Fruit fly (Drosophila melanogaster) whole organism, embryonic: ENCODE data around the gene RpS3.
A peak's percentile ranks its signal among the peaks of the same experiment; 100 is the strongest.

Experiments used
- CG11398 ChIP-seq: fragments of 200-800 bp; sonication (Bioruptor generic); optimal IDR thresholded peaks from 2 replicates; lab custom pipeline; 2016; ENCODE audit warnings: missing biosample characterization, missing genetic modification characterization
- CG11696 ChIP-seq: fragments of 200-800 bp; sonication (Bioruptor generic); IDR thresholded peaks from 2 replicates; pipeline ENCODE4 v1.3.6; 2022; ENCODE audit warnings: missing biosample characterization, missing genetic modification characterization
- CG12391 ChIP-seq: fragments of 200-800 bp; sonication (Bioruptor generic); optimal IDR thresholded peaks from 3 replicates; lab custom pipeline; 2018; ENCODE audit warnings: missing biosample characterization, mild to moderate bottlenecking, missing genetic modification characterization, moderate library complexity
- CG15479 ChIP-seq: fragments of 200-800 bp; sonication (Bioruptor generic); optimal IDR thresholded peaks from 3 replicates; lab custom pipeline; 2019; ENCODE audit warnings: missing biosample characterization, mild to moderate bottlenecking, missing genetic modification characterization, moderate library complexity
- CG17359 ChIP-seq: fragments of 200-800 bp; sonication (Bioruptor generic); optimal IDR thresholded peaks from 3 replicates; lab custom pipeline; 2018; ENCODE audit warnings: missing biosample characterization, mild to moderate bottlenecking, missing genetic modification characterization, moderate library complexity
- CG17802 ChIP-seq: fragments of 200-800 bp; sonication (Bioruptor generic); optimal IDR thresholded peaks from 2 replicates; lab custom pipeline; 2018; ENCODE audit warnings: missing biosample characterization, mild to moderate bottlenecking, missing genetic modification characterization, moderate library complexity
- CG17829 ChIP-seq: fragments of 200-800 bp; optimal IDR thresholded peaks from 2 replicates; lab custom pipeline; 2019; ENCODE audit warnings: missing biosample characterization, mild to moderate bottlenecking, missing genetic modification characterization, moderate library complexity
- CG2129 ChIP-seq: fragments of 200-800 bp; sonication (Bioruptor generic); IDR thresholded peaks from 2 replicates; pipeline ENCODE4 v1.3.6; 2022; ENCODE audit warnings: missing biosample characterization, missing genetic modification characterization; ENCODE audit not compliant: partially characterized antibody
- CG31224 ChIP-seq: fragments of 200-800 bp; sonication (Bioruptor generic); IDR thresholded peaks from 2 replicates; pipeline ENCODE4 v1.3.6; 2022; ENCODE audit warnings: missing biosample characterization, missing genetic modification characterization
- CG33213 ChIP-seq: fragments of 200-800 bp; sonication (Bioruptor generic); optimal IDR thresholded peaks from 3 replicates; lab custom pipeline; 2016; ENCODE audit warnings: missing biosample characterization, missing genetic modification characterization
- CG6654 ChIP-seq: fragments of 200-800 bp; sonication (Bioruptor generic); optimal IDR thresholded peaks from 2 replicates; lab custom pipeline; 2017; ENCODE audit warnings: missing biosample characterization, mild to moderate bottlenecking, missing genetic modification characterization
- CG6683 ChIP-seq: fragments of 200-800 bp; sonication (Bioruptor generic); optimal IDR thresholded peaks from 2 replicates; lab custom pipeline; 2017; ENCODE audit warnings: missing biosample characterization, mild to moderate bottlenecking, missing genetic modification characterization, missing genetic modification reagents
- CG7357 ChIP-seq: fragments of 200-800 bp; sonication (Bioruptor generic); IDR thresholded peaks from 3 replicates; pipeline ENCODE4 v1.3.6; 2022; ENCODE audit warnings: missing biosample characterization, missing genetic modification characterization
- CG7839 ChIP-seq: fragments of 200-800 bp; sonication (Bioruptor generic); optimal IDR thresholded peaks from 3 replicates; lab custom pipeline; 2018; ENCODE audit warnings: missing biosample characterization, mild to moderate bottlenecking, missing genetic modification characterization, moderate library complexity
- CG8924 ChIP-seq: fragments of 200-800 bp; optimal IDR thresholded peaks from 3 replicates; lab custom pipeline; 2019; ENCODE audit warnings: missing biosample characterization, mild to moderate bottlenecking, missing genetic modification characterization, moderate library complexity
- Chrac-16 ChIP-seq: fragments of 200-800 bp; sonication (Bioruptor generic); optimal IDR thresholded peaks from 3 replicates; lab custom pipeline; 2016; ENCODE audit warnings: missing biosample characterization, missing genetic modification characterization
- Dbx ChIP-seq: fragments of 200-800 bp; sonication (Bioruptor generic); IDR thresholded peaks from 3 replicates; pipeline ENCODE4 v1.3.6; 2022; ENCODE audit warnings: missing biosample characterization, missing genetic modification characterization
- Ets97D ChIP-seq: fragments of 200-800 bp; sonication (Bioruptor generic); optimal IDR thresholded peaks from 3 replicates; lab custom pipeline; 2016; ENCODE audit warnings: missing biosample characterization, missing genetic modification characterization
- Gug ChIP-seq: fragments of 200-800 bp; sonication (Bioruptor generic); IDR thresholded peaks from 4 replicates; pipeline ENCODE4 v1.3.6; 2022; ENCODE audit warnings: missing biosample characterization, missing genetic modification characterization
- HHEX ChIP-seq: fragments of 200-800 bp; sonication (Bioruptor generic); optimal IDR thresholded peaks from 3 replicates; lab custom pipeline; 2017; ENCODE audit warnings: missing biosample characterization, mild to moderate bottlenecking, missing genetic modification characterization, missing genetic modification reagents
- HLH3B ChIP-seq: fragments of 200-800 bp; sonication (Bioruptor generic); IDR thresholded peaks from 2 replicates; pipeline ENCODE4 v1.3.6; 2022; ENCODE audit warnings: missing biosample characterization, missing genetic modification characterization
- HmgD ChIP-seq: fragments of 200-800 bp; sonication (Bioruptor generic); optimal IDR thresholded peaks from 3 replicates; lab custom pipeline; 2016; ENCODE audit warnings: missing biosample characterization, missing genetic modification characterization
- Hr51 ChIP-seq, 2 experiments: fragments of 200-800 bp; sonication (Bioruptor generic); optimal IDR thresholded peaks; 2 replicates in 1 of 2; 3 replicates in 1 of 2; lab custom pipeline; 2016 to 2018; ENCODE audit warnings: missing biosample characterization in 2 of 2, missing genetic modification characterization in 2 of 2, mild to moderate bottlenecking in 1 of 2, moderate library complexity in 1 of 2
- Med ChIP-seq: fragments of 200-800 bp; sonication (Bioruptor generic); peaks from one replicate; lab custom pipeline; 2016; ENCODE audit warnings: missing biosample characterization, missing genetic modification characterization, mild to moderate bottlenecking, inconsistent platforms, moderate library complexity
- Meics ChIP-seq: fragments of 200-800 bp; sonication (Bioruptor generic); optimal IDR thresholded peaks from 2 replicates; lab custom pipeline; 2017; ENCODE audit warnings: missing biosample characterization, mild to moderate bottlenecking, missing genetic modification characterization
- Scr ChIP-seq: fragments of 200-800 bp; sonication (Bioruptor generic); IDR thresholded peaks from 2 replicates; pipeline ENCODE4 v1.3.6; 2022; ENCODE audit warnings: missing biosample characterization, missing genetic modification characterization; ENCODE audit not compliant: partially characterized antibody
- ato ChIP-seq: fragments of 200-800 bp; sonication (Bioruptor generic); IDR thresholded peaks from 2 replicates; pipeline ENCODE4 v1.3.6; 2022; ENCODE audit warnings: missing biosample characterization, missing genetic modification characterization; ENCODE audit not compliant: partially characterized antibody
- chn ChIP-seq: fragments of 200-800 bp; sonication (Bioruptor generic); optimal IDR thresholded peaks from 2 replicates; lab custom pipeline; 2016; ENCODE audit warnings: missing biosample characterization, missing genetic modification characterization
- ci ChIP-seq: fragments of 200-800 bp; sonication (Bioruptor generic); IDR thresholded peaks from 3 replicates; pipeline ENCODE4 v1.3.6; 2022; ENCODE audit warnings: missing biosample characterization, missing genetic modification characterization
- cwo ChIP-seq: fragments of 200-800 bp; sonication (Bioruptor generic); optimal IDR thresholded peaks from 3 replicates; lab custom pipeline; 2017; ENCODE audit warnings: missing biosample characterization, missing genetic modification characterization, mild to moderate bottlenecking, moderate library complexity, missing genetic modification reagents
- dpn ChIP-seq, 2 experiments: fragments of 200-800 bp; sonication (Bioruptor generic); optimal IDR thresholded peaks; 3 replicates each; lab custom pipeline; 2016; ENCODE audit warnings: missing biosample characterization in 2 of 2, missing genetic modification characterization in 2 of 2
- fd64A ChIP-seq: fragments of 200-800 bp; sonication (Bioruptor generic); optimal IDR thresholded peaks from 3 replicates; lab custom pipeline; 2018; ENCODE audit warnings: missing biosample characterization, mild to moderate bottlenecking, missing genetic modification characterization
- gce ChIP-seq: fragments of 200-800 bp; sonication (Bioruptor generic); IDR thresholded peaks from 3 replicates; pipeline ENCODE4 v1.3.6; 2022; ENCODE audit warnings: missing biosample characterization, missing genetic modification characterization
- gem ChIP-seq: fragments of 200-800 bp; sonication (Bioruptor generic); optimal IDR thresholded peaks from 2 replicates; lab custom pipeline; 2019; ENCODE audit warnings: missing biosample characterization, mild to moderate bottlenecking, missing genetic modification characterization, moderate library complexity
- gro ChIP-seq: fragments of 200-800 bp; sonication (Bioruptor generic); optimal IDR thresholded peaks from 2 replicates; lab custom pipeline; 2016; ENCODE audit warnings: missing biosample characterization, missing genetic modification characterization
- h ChIP-seq: fragments of >200 bp; optimal IDR thresholded peaks from 2 replicates; lab custom pipeline; 2017
- kay ChIP-seq: fragments of 200-800 bp; sonication (Bioruptor generic); optimal IDR thresholded peaks from 2 replicates; lab custom pipeline; 2016; ENCODE audit warnings: missing biosample characterization, missing genetic modification characterization
- lov ChIP-seq, 2 experiments: fragments of 200-800 bp in 1 of 2; fragments of >200 bp in 1 of 2; sonication (Bioruptor generic) in 1 of 2; IDR thresholded peaks in 1 of 2; optimal IDR thresholded peaks in 1 of 2; 2 replicates in 1 of 2; 3 replicates in 1 of 2; pipeline versions ENCODE4 v1.3.6 to Lab custom; 2017 to 2022; ENCODE audit warnings: missing biosample characterization in 1 of 2, missing genetic modification characterization in 1 of 2
- nerfin-1 ChIP-seq: fragments of 200-800 bp; sonication (Bioruptor generic); optimal IDR thresholded peaks from 3 replicates; lab custom pipeline; 2019; ENCODE audit warnings: missing biosample characterization, mild to moderate bottlenecking, missing genetic modification characterization, moderate library complexity
- oc ChIP-seq: fragments of 200-800 bp; sonication (Bioruptor generic); optimal IDR thresholded peaks from 2 replicates; lab custom pipeline; 2018; ENCODE audit warnings: missing biosample characterization, mild to moderate bottlenecking, missing genetic modification characterization, moderate library complexity
- pan ChIP-seq, 4 experiments: fragments of >200 bp in 3 of 4; fragments of 200-800 bp in 1 of 4; sonication (Bioruptor generic) in 1 of 4; optimal IDR thresholded peaks in 3 of 4; IDR thresholded peaks in 1 of 4; 2 replicates each; pipeline versions ENCODE4 v1.3.6 to Lab custom; 2017 to 2022; ENCODE audit warnings: missing biosample characterization in 2 of 4, missing genetic modification characterization in 2 of 4, mixed read lengths in 1 of 4
- prd ChIP-seq, 3 experiments: fragments of >200 bp in 2 of 3; fragments of 200-800 bp in 1 of 3; sonication (Bioruptor generic) in 1 of 3; optimal IDR thresholded peaks in 2 of 3; IDR thresholded peaks in 1 of 3; 2 replicates in 2 of 3; 3 replicates in 1 of 3; pipeline versions ENCODE4 v1.3.6 to Lab custom; 2017 to 2022; ENCODE audit warnings: missing biosample characterization in 1 of 3, missing genetic modification characterization in 1 of 3
- ranshi ChIP-seq: fragments of 200-800 bp; sonication (Bioruptor generic); IDR thresholded peaks from 2 replicates; pipeline ENCODE4 v1.3.6; 2022; ENCODE audit warnings: missing biosample characterization, missing genetic modification characterization
- schlank ChIP-seq: fragments of 200-800 bp; sonication (Bioruptor generic); optimal IDR thresholded peaks from 2 replicates; lab custom pipeline; 2018; ENCODE audit warnings: missing biosample characterization, mild to moderate bottlenecking, missing genetic modification characterization
- scrt ChIP-seq: fragments of 200-800 bp; sonication (Bioruptor generic); optimal IDR thresholded peaks from 2 replicates; lab custom pipeline; 2018; ENCODE audit warnings: missing biosample characterization, mild to moderate bottlenecking, missing genetic modification characterization, moderate library complexity
- trem ChIP-seq: fragments of 200-800 bp; optimal IDR thresholded peaks from 3 replicates; lab custom pipeline; 2019; ENCODE audit warnings: missing biosample characterization, mild to moderate bottlenecking, missing genetic modification characterization, moderate library complexity
- vnd ChIP-seq: fragments of 200-800 bp; sonication (Bioruptor generic); IDR thresholded peaks from 3 replicates; pipeline ENCODE4 v1.3.6; 2022; ENCODE audit warnings: missing biosample characterization, missing genetic modification characterization; ENCODE audit not compliant: partially characterized antibody
- yki ChIP-seq: fragments of >200 bp; optimal IDR thresholded peaks from 3 replicates; lab custom pipeline; 2018

RpS3 gene

dm6 chr3R:23314332-23314731 lies 44.3 kb upstream of the RpS3 start (continued):
- TF ChIP-seq CG7357 (GFP tag; lab: Robert Waterston, UW), result no peak
- no peak for TF ChIP-seq ato (GFP tag; lab: Robert Waterston, UW)
- TF ChIP-seq chn, result no peak
- no peak for TF ChIP-seq gem
- TF ChIP-seq CG12391, result no peak
- TF ChIP-seq CG11398 (GFP tag; lab: Kevin White, UChicago), result peak; percentile 10
- TF ChIP-seq Meics (GFP tag; lab: Kevin White, UChicago), result peak; percentile 50
- peak; percentile 61 for TF ChIP-seq scrt (GFP tag; lab: Kevin White, UChicago)
- no peak for TF ChIP-seq vnd
- TF ChIP-seq Hr51 (GFP tag; optimal IDR thresholded peaks at IDR 0.05; lab: Kevin White, UChicago), result peak in 1 of 2 experiments; percentile 42
- no peak for TF ChIP-seq Gug
- peak; percentile 22 for TF ChIP-seq CG17829 (tag; lab: Kevin White, UChicago)
- TF ChIP-seq Scr, result no peak
- peak; percentile 33 for TF ChIP-seq CG33213 (GFP tag; lab: Kevin White, UChicago)
- TF ChIP-seq lov (optimal IDR thresholded peaks at IDR 0.05; lab: Kevin White, UChicago), result no peak
- TF ChIP-seq lov (GFP tag; IDR thresholded peaks at IDR 0.05; lab: Robert Waterston, UW), result peak; percentile 55; the same call in 1 of the 3 replicates
- TF ChIP-seq cwo, result no peak
- TF ChIP-seq kay (GFP tag; lab: Kevin White, UChicago), result no peak
- TF ChIP-seq Ets97D (GFP tag; lab: Kevin White, UChicago), result peak; percentile 91
- TF ChIP-seq nerfin-1 (tag; lab: Kevin White, UChicago), result peak; percentile 52
- TF ChIP-seq pan (optimal IDR thresholded peaks at IDR 0.05; lab: Kevin White, UChicago), result no peak
- peak in 1 of 2 experiments; percentile 43 for TF ChIP-seq pan (GFP tag; optimal IDR thresholded peaks at IDR 0.05 in 1 of 2, IDR thresholded peaks at IDR 0.05 in 1 of 2)
- peak; percentile 6 for TF ChIP-seq gro (GFP tag; lab: Kevin White, UChicago)
- TF ChIP-seq HmgD (GFP tag; lab: Kevin White, UChicago), result peak; percentile 49
- no peak for TF ChIP-seq CG17802
- peak; percentile 85 for TF ChIP-seq Med (GFP tag; lab: Kevin White, UChicago)
- 0 out of 3 replicates have a peak, but pooled peaks have one; percentile 27 for TF ChIP-seq Dbx (GFP tag; lab: Robert Waterston, UW)
- TF ChIP-seq HLH3B (GFP tag; lab: Robert Waterston, UW), result peak; percentile 48; the same call in 1 of the 2 replicates
- peak; percentile 25 for TF ChIP-seq schlank (tag; lab: Kevin White, UChicago)
- TF ChIP-seq CG6683 (GFP tag; lab: Kevin White, UChicago), result no peak
- peak in 1 of 2 experiments; percentile 34 for TF ChIP-seq dpn (GFP tag; optimal IDR thresholded peaks at IDR 0.05; lab: Kevin White, UChicago)
- peak; percentile 45 for TF ChIP-seq CG11696 (GFP tag; lab: Robert Waterston, UW)
- peak; percentile 77; the same call in 2 of the 3 replicates for TF ChIP-seq gce
- no peak for TF ChIP-seq h
- peak; percentile 42 for TF ChIP-seq CG17359
- TF ChIP-seq CG31224 (GFP tag; lab: Robert Waterston, UW), result no peak
- no peak for TF ChIP-seq CG2129 (GFP tag; lab: Robert Waterston, UW)
- TF ChIP-seq trem (tag; lab: Kevin White, UChicago), result peak; percentile 27
- peak; percentile 82 for TF ChIP-seq ci
- TF ChIP-seq ranshi, result peak; percentile 22; the same call in 1 of the 2 replicates
- TF ChIP-seq yki (lab: Kevin White, UChicago), result peak; percentile 73
- TF ChIP-seq CG7839 (tag; lab: Kevin White, UChicago), result peak; percentile 24
- TF ChIP-seq oc (tag; lab: Kevin White, UChicago), result peak; percentile 50
- TF ChIP-seq CG6654 (GFP tag; lab: Kevin White, UChicago), result no peak
- no peak for TF ChIP-seq prd (optimal IDR thresholded peaks at IDR 0.05; lab: Kevin White, UChicago)
- 0 out of 3 replicates have a peak, but pooled peaks have one; percentile 12 for TF ChIP-seq prd (GFP tag; IDR thresholded peaks at IDR 0.05; lab: Robert Waterston, UW)
- peak; percentile 40 for TF ChIP-seq CG8924 (tag; lab: Kevin White, UChicago)
- TF ChIP-seq CG15479 (GFP tag; lab: Kevin White, UChicago), result peak; percentile 57
- peak; percentile 54 for TF ChIP-seq fd64A (GFP tag; lab: Kevin White, UChicago)
- peak; percentile 56 for TF ChIP-seq HHEX
- no peak for TF ChIP-seq Chrac-16 (GFP tag; lab: Kevin White, UChicago)
